Fruit fly (Drosophila melanogaster): Measurements from ENCODE around the gene CG14417.

DNA sequence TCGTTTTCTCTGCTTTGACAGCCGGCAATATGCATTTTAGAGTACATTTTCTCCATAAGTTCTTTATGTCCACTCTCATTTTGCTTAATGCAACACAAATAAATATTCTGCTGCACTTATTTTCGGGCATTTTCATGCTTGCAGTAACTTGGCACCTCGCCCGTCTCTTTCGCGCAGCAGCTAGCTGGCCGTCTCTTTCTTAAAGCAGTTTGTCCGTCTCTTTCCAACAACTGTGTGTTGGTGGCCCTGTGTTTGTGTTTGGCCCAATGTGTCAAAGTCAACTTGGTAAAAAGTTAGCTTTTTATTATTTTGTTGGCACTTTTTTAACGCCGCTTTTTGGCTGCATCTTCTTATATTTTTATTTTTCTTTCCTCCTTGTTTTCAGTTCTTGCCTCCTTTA lies 737 bp upstream of the CG14417 start:
- TF ChIP-seq kay (GFP tag; ENCODE audit: borderline replicate concordance) (no peak), CG7101 (tag; optimal IDR thresholded peaks at IDR 0.05) (no peak), bab1 (GFP tag; optimal IDR thresholded peaks at IDR 0.05) (no peak), Hr96 (GFP tag; optimal IDR thresholded peaks at IDR 0.05) (no peak), cic (GFP tag; optimal IDR thresholded peaks at IDR 0.05) (no peak), cnc (optimal IDR thresholded peaks at IDR 0.05) (no peak), Crg-1 (GFP tag; optimal IDR thresholded peaks at IDR 0.05) (no peak), CG12768 (GFP tag; optimal IDR thresholded peaks at IDR 0.05) (no peak)

Data from whole organism, adult.